Worm (Caenorhabditis elegans): ENCODE data around the gene K02E10.7.

Gene K02E10.7

ce11 chrX:2536246-2536772 is 28.0 kb upstream of the K02E10.7 start (continued):
- no peak for TF ChIP-seq snpc-1.3 (tag; optimal IDR thresholded peaks at IDR 0.05; ENCODE audit: insufficient read depth)
- TF ChIP-seq rpc-1 (optimal IDR thresholded peaks at IDR 0.05), result no peak
- no peak for TF ChIP-seq rpc-1 (tag; optimal IDR thresholded peaks at IDR 0.05)
- peak; percentile 54 for TF ChIP-seq lin-40 (tag; optimal IDR thresholded peaks at IDR 0.05)
- no peak for TF ChIP-seq F10E7.11 (tag; optimal IDR thresholded peaks at IDR 0.05)
- no peak for TF ChIP-seq nhr-27 (tag; optimal IDR thresholded peaks at IDR 0.05)
- no peak for TF ChIP-seq ceh-40 (GFP tag; IDR thresholded peaks at IDR 0.05)
- no peak for TF ChIP-seq lir-1 (GFP tag; conservative IDR thresholded peaks at IDR 0.05)
- TF ChIP-seq C17E4.6 (GFP tag; IDR thresholded peaks at IDR 0.05), result no peak
- no peak for TF ChIP-seq Y67H2A.10 (GFP tag; conservative IDR thresholded peaks at IDR 0.05)
- no peak for TF ChIP-seq mel-28 (tag; optimal IDR thresholded peaks at IDR 0.05; ENCODE audit: borderline replicate concordance)
- TF ChIP-seq nfya-1 (tag; optimal IDR thresholded peaks at IDR 0.05; ENCODE audit: borderline replicate concordance, insufficient read depth), result no peak
- TF ChIP-seq ztf-26 (tag; optimal IDR thresholded peaks at IDR 0.05), result no peak
- no peak for TF ChIP-seq cebp-2 (GFP tag; IDR thresholded peaks at IDR 0.05)
- TF ChIP-seq pbrm-1 (GFP tag; IDR thresholded peaks at IDR 0.05), result 0 out of 2 replicates have a peak, but pooled peaks have one; percentile 46
- no peak for TF ChIP-seq athp-1 (tag; optimal IDR thresholded peaks at IDR 0.05)
- TF ChIP-seq madf-6 (GFP tag; IDR thresholded peaks at IDR 0.05), result no peak
- no peak for TF ChIP-seq repo-1 (tag; optimal IDR thresholded peaks at IDR 0.05)
- no peak for TF ChIP-seq attf-6 (GFP tag; IDR thresholded peaks at IDR 0.05)
- no peak for TF ChIP-seq bed-1 (GFP tag; IDR thresholded peaks at IDR 0.05)
- no peak for TF ChIP-seq T07F8.4 (tag; optimal IDR thresholded peaks at IDR 0.05)
- no peak for TF ChIP-seq B0035.1 (tag; optimal IDR thresholded peaks at IDR 0.05)
- TF ChIP-seq lin-54 (GFP tag; optimal IDR thresholded peaks at IDR 0.05), result no peak
- no peak for TF ChIP-seq mxl-1 (tag; optimal IDR thresholded peaks at IDR 0.05)
- TF ChIP-seq efl-1 (GFP tag; optimal IDR thresholded peaks at IDR 0.05), result no peak
- 0 out of 2 replicates have a peak, but pooled peaks have one; percentile 19 for TF ChIP-seq B0336.3 (GFP tag; IDR thresholded peaks at IDR 0.05)
- no peak for TF ChIP-seq ztf-6 (GFP tag; IDR thresholded peaks at IDR 0.05)
- TF ChIP-seq ceh-79 (tag; optimal IDR thresholded peaks at IDR 0.05), result no peak
- TF ChIP-seq ztf-22 (GFP tag; optimal IDR thresholded peaks at IDR 0.05), result no peak
- no peak for TF ChIP-seq mes-4 (tag; optimal IDR thresholded peaks at IDR 0.05)
- no peak for TF ChIP-seq unc-62 (GFP tag; optimal IDR thresholded peaks at IDR 0.05)
- no peak for TF ChIP-seq Y53G8AR.9 (GFP tag; conservative IDR thresholded peaks at IDR 0.05)
- TF ChIP-seq K12H6.12 (tag; optimal IDR thresholded peaks at IDR 0.05), result peak; percentile 83
- no peak for TF ChIP-seq ztf-28 (GFP tag; IDR thresholded peaks at IDR 0.05)
- TF ChIP-seq him-1 (tag; optimal IDR thresholded peaks at IDR 0.05), result no peak
- no peak for TF ChIP-seq T26A5.8 (tag; optimal IDR thresholded peaks at IDR 0.05)
- TF ChIP-seq F37B4.10 (GFP tag; IDR thresholded peaks at IDR 0.05), result no peak
- TF ChIP-seq ztf-18 (tag; optimal IDR thresholded peaks at IDR 0.05), result no peak
- no peak for TF ChIP-seq F55B11.4 (tag; optimal IDR thresholded peaks at IDR 0.05; ENCODE audit: borderline replicate concordance, insufficient read depth)
- no peak for TF ChIP-seq ekl-4 (GFP tag; IDR thresholded peaks at IDR 0.05)
- TF ChIP-seq nhr-80 (tag; optimal IDR thresholded peaks at IDR 0.05), result no peak
- no peak for TF ChIP-seq F33H1.4 (GFP tag; IDR thresholded peaks at IDR 0.05)
- no peak for TF ChIP-seq snpc-1.1 (tag; optimal IDR thresholded peaks at IDR 0.05; ENCODE audit: insufficient read depth)
- no peak for TF ChIP-seq nfyb-1 (GFP tag; IDR thresholded peaks at IDR 0.05)
- no peak for TF ChIP-seq hmg-20 (GFP tag; IDR thresholded peaks at IDR 0.05)
- TF ChIP-seq Y53F4B.3 (GFP tag; IDR thresholded peaks at IDR 0.05), result no peak
- TF ChIP-seq nhr-179 (tag; optimal IDR thresholded peaks at IDR 0.05), result no peak
- TF ChIP-seq fkh-3 (tag; optimal IDR thresholded peaks at IDR 0.05), result no peak
- TF ChIP-seq unc-130 (GFP tag; optimal IDR thresholded peaks at IDR 0.05), result no peak
- TF ChIP-seq ztf-3 (GFP tag; optimal IDR thresholded peaks at IDR 0.05), result no peak
